Worm (Caenorhabditis elegans) whole organism, midembryonic: ENCODE data around the gene Y42H9AR.1.

ENCODE experiments used
- T22C8.4 ChIP-seq: fragments of 200-800 bp; sonication (Bioruptor generic); IDR thresholded peaks from 2 replicates; pipeline ENCODE4 v1.3.6; 2022; ENCODE audit warnings: missing genetic modification characterization, missing compliant biosample characterization
- cog-1 ChIP-seq: sonication (generic microtip); optimal IDR thresholded peaks from 2 replicates; lab custom pipeline; 2016; ENCODE audit warnings: missing genetic modification characterization, missing compliant biosample characterization
- med-1 ChIP-seq: sonication (generic microtip); optimal IDR thresholded peaks from 2 replicates; lab custom pipeline; 2017; ENCODE audit warnings: missing genetic modification characterization, mild to moderate bottlenecking, missing compliant biosample characterization, antibody characterized with exemption, missing genetic modification reagents; ENCODE audit not compliant: insufficient read depth
- ref-1 ChIP-seq: fragments of 200-800 bp; sonication (Bioruptor generic); conservative IDR thresholded peaks from 2 replicates; pipeline ENCODE4 v1.3.6; 2022; ENCODE audit warnings: missing genetic modification reagents, missing genetic modification characterization, missing compliant biosample characterization
- tab-1 ChIP-seq: fragments of 200-800 bp; sonication (Bioruptor generic); IDR thresholded peaks from 2 replicates; pipeline ENCODE4 v1.3.6; 2022; ENCODE audit warnings: missing genetic modification characterization, missing compliant biosample characterization
- ztf-29 ChIP-seq: fragments of 200-800 bp; sonication (Bioruptor generic); IDR thresholded peaks from 2 replicates; pipeline ENCODE4 v1.3.6; 2022; ENCODE audit warnings: missing genetic modification reagents, missing genetic modification characterization, missing compliant biosample characterization

ce11 chrIV:8146283-8146682 lies 33.1 kb downstream of the Y42H9AR.1 start:
- TF ChIP-seq med-1 (GFP tag; lab: Kevin White, UChicago), result no peak
- TF ChIP-seq cog-1, result no peak
- TF ChIP-seq tab-1 (GFP tag; lab: Robert Waterston, UW), result no peak
- TF ChIP-seq ref-1, result no peak
- TF ChIP-seq T22C8.4 (GFP tag; lab: Robert Waterston, UW), result no peak
- no peak for TF ChIP-seq ztf-29 (GFP tag; lab: Robert Waterston, UW)
